Worm (Caenorhabditis elegans) whole organism, early embryonic: Measurements from ENCODE around the gene T16G1.3.

Experiments
- ama-1 ChIP-seq: fragments of 150-350 bp; optimal IDR thresholded peaks from 2 replicates; lab custom pipeline; 2014
- sea-1 ChIP-seq: fragments of 200-800 bp; sonication (Bioruptor generic); conservative IDR thresholded peaks from 2 replicates; pipeline ENCODE4 v1.3.6; 2022; ENCODE audit warnings: missing genetic modification characterization, missing compliant biosample characterization

- TF ChIP-seq sea-1 (GFP tag; lab: Robert Waterston, UW): no peak
- no peak for TF ChIP-seq ama-1 (lab: Kevin White, UChicago)
Measured at ce11 chrV:12896850-12897249, 47.3 kb downstream of the T16G1.3 start.
